Worm (Caenorhabditis elegans): ENCODE results near the gene sox-2.

The sox-2 gene

ce11 chrX:7409935-7410334 is 53.6 kb downstream of the sox-2 start, which contains the start of gene C10A4.2:
TSS of gene C10A4.2 (plus strand) at chrX:7410235.
- TF ChIP-seq ceh-13 (GFP tag; optimal IDR thresholded peaks at IDR 0.05) = no peak

ce11 chrX:7409030-7409429 is 54.5 kb downstream of the sox-2 start:
- TF ChIP-seq scrt-1 (GFP tag; IDR thresholded peaks at IDR 0.05) = no peak
- TF ChIP-seq B0310.2 (tag; optimal IDR thresholded peaks at IDR 0.05) = no peak
- no peak for TF ChIP-seq tbx-37 (GFP tag; conservative IDR thresholded peaks at IDR 0.05)
- TF ChIP-seq sea-1 (GFP tag; conservative IDR thresholded peaks at IDR 0.05) = no peak

All from whole organism, early embryonic.